Fruit fly (Drosophila melanogaster): ENCODE data around the gene mex1.
A peak's percentile ranks its signal among the peaks of the same experiment; 100 is the strongest.

mex1 gene

DNA sequence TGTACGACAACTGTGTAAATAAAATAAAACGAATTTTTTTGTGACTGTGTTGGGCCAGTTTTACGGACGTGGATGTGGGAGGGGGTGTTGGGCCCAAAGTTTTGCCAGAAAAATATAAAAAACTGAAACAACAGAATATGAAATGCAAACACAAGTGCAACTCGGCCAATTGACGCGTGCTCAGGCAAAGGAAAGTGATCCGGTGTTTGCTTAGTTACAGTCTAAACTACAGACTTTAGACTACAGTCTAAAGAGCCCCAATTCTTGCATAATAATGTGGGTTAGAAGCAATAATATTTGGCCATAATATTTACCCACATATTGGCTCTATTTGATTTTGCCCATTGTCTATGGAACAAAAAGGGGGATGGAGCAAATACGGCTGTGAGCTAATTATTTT lies 29.5 kb upstream of the mex1 start (continued):
- TF ChIP-seq tx (GFP tag; optimal IDR thresholded peaks at IDR 0.05) (no peak), CG6765 (GFP tag; optimal IDR thresholded peaks at IDR 0.05) (peak; percentile 44), hbn (GFP tag; IDR thresholded peaks at IDR 0.05; ENCODE audit: partially characterized antibody) (no peak), CG31441 (GFP tag; IDR thresholded peaks at IDR 0.05) (no peak), sna (GFP tag; IDR thresholded peaks at IDR 0.05; ENCODE audit: partially characterized antibody) (no peak), CG8290 (GFP tag; optimal IDR thresholded peaks at IDR 0.05) (no peak), CG8290 (tag; optimal IDR thresholded peaks at IDR 0.05) (peak in 1 of 2 experiments; percentile 61), H15 (GFP tag; IDR thresholded peaks at IDR 0.05) (no peak), Vsx1 (GFP tag; optimal IDR thresholded peaks at IDR 0.05) (peak; percentile 39), CG17802 (tag; optimal IDR thresholded peaks at IDR 0.05) (no peak), gem (tag; optimal IDR thresholded peaks at IDR 0.05) (peak; percentile 3), HLHmδ (GFP tag; optimal IDR thresholded peaks at IDR 0.05) (no peak), gcm (GFP tag; optimal IDR thresholded peaks at IDR 0.05) (no peak), CG2889 (GFP tag; IDR thresholded peaks at IDR 0.05) (no peak), CG6813 (GFP tag; optimal IDR thresholded peaks at IDR 0.05) (peak; percentile 67), C15 (GFP tag; IDR thresholded peaks at IDR 0.05) (no peak), D19B (GFP tag; optimal IDR thresholded peaks at IDR 0.05) (no peak), otp (GFP tag; IDR thresholded peaks at IDR 0.05) (no peak), al (GFP tag; IDR thresholded peaks at IDR 0.05) (no peak), CG32772 (GFP tag; IDR thresholded peaks at IDR 0.05) (no peak), CG9932 (GFP tag; IDR thresholded peaks at IDR 0.05) (no peak), esg (GFP tag; conservative IDR thresholded peaks at IDR 0.05) (no peak), CG17385 (GFP tag; optimal IDR thresholded peaks at IDR 0.05) (no peak), CG6683 (GFP tag; optimal IDR thresholded peaks at IDR 0.05) (no peak), seq (GFP tag; IDR thresholded peaks at IDR 0.05) (0 out of 2 replicates have a peak, but pooled peaks have one; percentile 19), CG12236 (GFP tag; optimal IDR thresholded peaks at IDR 0.05) (no peak), CG15514 (GFP tag; optimal IDR thresholded peaks at IDR 0.05) (peak; percentile 48), HHEX (GFP tag; optimal IDR thresholded peaks at IDR 0.05) (peak; percentile 34), NfI (GFP tag; optimal IDR thresholded peaks at IDR 0.05) (no peak), Fer1 (GFP tag; optimal IDR thresholded peaks at IDR 0.05) (peak; percentile 56), CoRest (tag; optimal IDR thresholded peaks at IDR 0.05) (peak; percentile 4), CG2875 (GFP tag; optimal IDR thresholded peaks at IDR 0.05) (no peak), CG15696 (tag; optimal IDR thresholded peaks at IDR 0.05) (no peak), pan (optimal IDR thresholded peaks at IDR 0.05) (no peak), pan (GFP tag; optimal IDR thresholded peaks at IDR 0.05 in 1 of 2, IDR thresholded peaks at IDR 0.05 in 1 of 2) (no peak), B-H2 (GFP tag; optimal IDR thresholded peaks at IDR 0.05) (peak; percentile 29), Bgb (GFP tag; IDR thresholded peaks at IDR 0.05; ENCODE audit: partially characterized antibody) (no peak), NC2β (GFP tag; optimal IDR thresholded peaks at IDR 0.05) (no peak), CG3407 (GFP tag; optimal IDR thresholded peaks at IDR 0.05) (no peak), CG14667 (GFP tag; IDR thresholded peaks at IDR 0.05) (no peak), ERR (GFP tag; optimal IDR thresholded peaks at IDR 0.05) (no peak), CG17361 (GFP tag; IDR thresholded peaks at IDR 0.05) (0 out of 3 replicates have a peak, but pooled peaks have one; percentile 17), ham (GFP tag; IDR thresholded peaks at IDR 0.05) (no peak), Bteb2 (GFP tag; optimal IDR thresholded peaks at IDR 0.05) (no peak), CG8478 (optimal IDR thresholded peaks at IDR 0.05) (no peak), Asciz (GFP tag; optimal IDR thresholded peaks at IDR 0.05) (peak; percentile 28), CG14014 (GFP tag; IDR thresholded peaks at IDR 0.05) (peak; percentile 13; the same call in 1 of the 2 replicates), pros (GFP tag; optimal IDR thresholded peaks at IDR 0.05) (no peak), CrebB (tag; optimal IDR thresholded peaks at IDR 0.05) (peak; percentile 53), unc-4 (GFP tag; IDR thresholded peaks at IDR 0.05; ENCODE audit: partially characterized antibody) (no peak), CG13894 (tag; optimal IDR thresholded peaks at IDR 0.05) (peak; percentile 19)

Measured in whole organism, embryonic.